Worm (Caenorhabditis elegans): ENCODE results near the gene Y22D7AR.3.

Y22D7AR.3 gene

ce11 chrIII:1668519-1668918 is 2.9 kb upstream of the Y22D7AR.3 start, which contains the start of gene glb-30:
Gene glb-30 (minus strand): TSS chrIII:1668619.
- no peak for TF ChIP-seq unc-62 (GFP tag; optimal IDR thresholded peaks at IDR 0.05)

- TF ChIP-seq unc-62 (GFP tag; optimal IDR thresholded peaks at IDR 0.05), result no peak
Observed at ce11 chrIII:1666893-1667292, 1.2 kb upstream of the Y22D7AR.3 start.

- no peak for TF ChIP-seq unc-62 (GFP tag; optimal IDR thresholded peaks at IDR 0.05)
Observed at ce11 chrIII:1665373-1665772, 276 bp downstream of the Y22D7AR.3 start.

ce11 chrIII:1664761-1665266 is 835 bp downstream of the Y22D7AR.3 start, which contains the start of gene Y22D7AL.16:
Gene Y22D7AL.16 (minus strand): TSS chrIII:1665216.
- no peak for TF ChIP-seq unc-62 (GFP tag; optimal IDR thresholded peaks at IDR 0.05)

- TF ChIP-seq unc-62 (GFP tag; optimal IDR thresholded peaks at IDR 0.05), result no peak
Observed at ce11 chrIII:1663056-1663455, 2.6 kb downstream of the Y22D7AR.3 start.

ce11 chrIII:1662405-1662804 is 3.2 kb downstream of the Y22D7AR.3 start:
- TF ChIP-seq unc-62 (GFP tag; optimal IDR thresholded peaks at IDR 0.05), result no peak

ce11 chrIII:1661031-1661430 is 4.6 kb downstream of the Y22D7AR.3 start:
- TF ChIP-seq unc-62 (GFP tag; optimal IDR thresholded peaks at IDR 0.05), result no peak

ce11 chrIII:1659763-1660162 is 5.9 kb downstream of the Y22D7AR.3 start, which contains the start of gene Y22D7AL.15:
Gene Y22D7AL.15 (minus strand): TSS chrIII:1659863.
- TF ChIP-seq unc-62 (GFP tag; optimal IDR thresholded peaks at IDR 0.05), result no peak

ce11 chrIII:1657380-1657779 is 8.3 kb downstream of the Y22D7AR.3 start, which contains the start of gene cht-4:
Gene cht-4 (minus strand): TSS chrIII:1657480.
- TF ChIP-seq unc-62 (GFP tag; optimal IDR thresholded peaks at IDR 0.05), result no peak

ce11 chrIII:1652925-1653324 is 12.7 kb downstream of the Y22D7AR.3 start:
- TF ChIP-seq unc-62 (GFP tag; optimal IDR thresholded peaks at IDR 0.05), result no peak

ce11 chrIII:1652181-1652580 is 13.5 kb downstream of the Y22D7AR.3 start, which contains the start of gene Y22D7AL.1:
Gene Y22D7AL.1 (plus strand): TSS chrIII:1652481.
- TF ChIP-seq unc-62 (GFP tag; optimal IDR thresholded peaks at IDR 0.05), result no peak

- TF ChIP-seq unc-62 (GFP tag; optimal IDR thresholded peaks at IDR 0.05), result no peak
Observed at ce11 chrIII:1641163-1641562, 24.5 kb downstream of the Y22D7AR.3 start, which contains the start of gene Y22D7AL.3. Gene Y22D7AL.3 (plus strand): TSS chrIII:1641463.

ce11 chrIII:1638345-1638744 is 27.3 kb downstream of the Y22D7AR.3 start:
- TF ChIP-seq unc-62 (GFP tag; optimal IDR thresholded peaks at IDR 0.05), result no peak

ce11 chrIII:1634270-1634669 is 31.4 kb downstream of the Y22D7AR.3 start, which contains the start of gene Y22D7AL.11:
Gene Y22D7AL.11 (minus strand): TSS chrIII:1634370.
- TF ChIP-seq unc-62 (GFP tag; optimal IDR thresholded peaks at IDR 0.05), result no peak

- TF ChIP-seq unc-62 (GFP tag; optimal IDR thresholded peaks at IDR 0.05), result no peak
Observed at ce11 chrIII:1626524-1626923, 39.1 kb downstream of the Y22D7AR.3 start, which contains the start of gene Y22D7AL.4. Gene Y22D7AL.4 (plus strand): TSS chrIII:1626632.

ce11 chrIII:1625660-1626275 is 39.9 kb downstream of the Y22D7AR.3 start:
- no peak for TF ChIP-seq unc-62 (GFP tag; optimal IDR thresholded peaks at IDR 0.05)

ce11 chrIII:1622329-1622728 is 43.3 kb downstream of the Y22D7AR.3 start:
- no peak for TF ChIP-seq unc-62 (GFP tag; optimal IDR thresholded peaks at IDR 0.05)
